ENCODE assay signal across 4 worm cellular contexts in the genomic region with DNA sequence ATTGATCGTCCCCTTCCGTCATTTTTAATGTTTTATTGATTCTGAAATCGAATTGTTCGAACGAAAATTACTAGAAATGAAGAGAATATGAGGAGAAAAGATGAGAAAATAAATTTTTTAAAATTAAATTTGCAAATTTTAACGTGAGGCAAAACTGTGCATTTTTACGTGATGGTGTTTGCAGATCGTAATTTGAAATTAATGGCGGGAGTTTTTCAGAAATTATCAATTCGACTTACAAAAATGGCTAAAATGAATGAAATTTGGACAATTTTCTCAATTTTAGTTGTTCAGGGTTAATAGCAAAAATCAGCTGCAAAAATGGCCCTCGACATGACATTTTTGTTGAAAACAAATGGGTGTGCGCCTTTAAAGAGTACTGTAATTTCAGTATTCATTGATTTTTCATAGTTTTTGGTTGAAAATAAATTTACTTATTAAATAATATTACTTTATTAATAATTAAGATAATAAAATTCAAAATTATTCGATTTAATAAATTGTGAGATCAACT.
TF ChIP-seq lines count a peak whose summit lies in the region.

Gene rei-1 (minus strand): TSS at position 84 of the 514 bp plus-strand sequence.

TF ChIP-seq in whole organism, L1 larva, 84 proteins besides CTCF, POLR2A, EP300 and RAD21:
- TF ChIP-seq lir-3 (tag; optimal IDR thresholded peaks at IDR 0.05; lab: Kevin White, UChicago; ENCODE audit: poor library complexity) (no peak), elt-3 (tag; optimal IDR thresholded peaks at IDR 0.05; lab: Kevin White, UChicago) (no peak), fkh-10 (GFP tag; optimal IDR thresholded peaks at IDR 0.05; lab: Kevin White, UChicago) (no peak), unc-98 (GFP tag; IDR thresholded peaks at IDR 0.05; lab: Robert Waterston, UW) (no peak), ceh-8 (GFP tag; optimal IDR thresholded peaks at IDR 0.05; lab: Kevin White, UChicago) (no peak), dpl-1 (GFP tag; optimal IDR thresholded peaks at IDR 0.05; lab: Kevin White, UChicago) (peak in 1 of 3 experiments; percentile 5), nhr-90 (tag; optimal IDR thresholded peaks at IDR 0.05; lab: Kevin White, UChicago; ENCODE audit: poor library complexity) (no peak), hlh-4 (tag; optimal IDR thresholded peaks at IDR 0.05; lab: Kevin White, UChicago) (no peak), efl-1 (optimal IDR thresholded peaks at IDR 0.05; lab: Kevin White, UChicago) (peak in 1 of 2 experiments; percentile 35), efl-1 (GFP tag; optimal IDR thresholded peaks at IDR 0.05 in 1 of 2; lab: Kevin White, UChicago) (peak; percentile 2 to 71)

TF ChIP-seq in whole organism, L3 larva, 47 proteins besides CTCF, POLR2A, EP300 and RAD21:
- TF ChIP-seq nhr-43 (tag; optimal IDR thresholded peaks at IDR 0.05; lab: Kevin White, UChicago; ENCODE audit: poor library complexity, severe bottlenecking) (peak; percentile 8), nhr-237 (tag; optimal IDR thresholded peaks at IDR 0.05; lab: Kevin White, UChicago) (no peak)

TF ChIP-seq in whole organism, midembryonic, 9 proteins besides CTCF, POLR2A, EP300 and RAD21:
- TF ChIP-seq ref-1 (GFP tag; conservative IDR thresholded peaks at IDR 0.05; lab: Robert Waterston, UW) = 0 out of 2 replicates have a peak, but pooled peaks have one; percentile 10
- no peak for TF ChIP-seq T22C8.4 (GFP tag; IDR thresholded peaks at IDR 0.05; lab: Robert Waterston, UW)

TF ChIP-seq in whole organism, young adult, 124 proteins besides CTCF, POLR2A, EP300 and RAD21:
- TF ChIP-seq D2030.7 (GFP tag; IDR thresholded peaks at IDR 0.05; lab: Robert Waterston, UW) = peak; percentile 32; the same call in 1 of the 2 replicates
- peak; percentile 60 for TF ChIP-seq efl-1 (GFP tag; optimal IDR thresholded peaks at IDR 0.05; lab: Kevin White, UChicago)
- 0 out of 2 replicates have a peak, but pooled peaks have one; percentile 19 for TF ChIP-seq Y53G8AR.9 (GFP tag; conservative IDR thresholded peaks at IDR 0.05; lab: Robert Waterston, UW)
- TF ChIP-seq lsl-1 (GFP tag; optimal IDR thresholded peaks at IDR 0.05; lab: Kevin White, UChicago) = peak; percentile 86
- no peak for TF ChIP-seq pha-4 (tag; optimal IDR thresholded peaks at IDR 0.05; lab: Kevin White, UChicago)
- no peak for TF ChIP-seq C17E4.6 (GFP tag; IDR thresholded peaks at IDR 0.05; lab: Robert Waterston, UW)
- no peak for TF ChIP-seq lin-35 (GFP tag; optimal IDR thresholded peaks at IDR 0.05; lab: Kevin White, UChicago)
- TF ChIP-seq ceh-91 (GFP tag; IDR thresholded peaks at IDR 0.05; lab: Robert Waterston, UW) = no peak
- peak; percentile 37 for TF ChIP-seq madf-6 (GFP tag; IDR thresholded peaks at IDR 0.05; lab: Robert Waterston, UW)
- peak; percentile 29 for TF ChIP-seq madf-8 (GFP tag; conservative IDR thresholded peaks at IDR 0.05; lab: Robert Waterston, UW)
- TF ChIP-seq F33H1.4 (GFP tag; IDR thresholded peaks at IDR 0.05; lab: Robert Waterston, UW) = peak; percentile 37
- peak; percentile 58 for TF ChIP-seq lin-54 (GFP tag; optimal IDR thresholded peaks at IDR 0.05; lab: Kevin White, UChicago)

Comparison
In these comparisons a context has a peak if more than half of its experiments do, and no peak if none do; other contexts are left out.
1. Of the 8 proteins assayed by ChIP-seq in both whole organism, young adult and whole organism, L1 larva: peak only in whole organism, young adult: none; only in whole organism, L1 larva: none; in both: efl-1; in neither: 6; mixed calls (peak in some experiments, not most) for 1.